Fruit fly (Drosophila melanogaster): ENCODE measurements around the gene CG7573.

CG7573 gene

DNA sequence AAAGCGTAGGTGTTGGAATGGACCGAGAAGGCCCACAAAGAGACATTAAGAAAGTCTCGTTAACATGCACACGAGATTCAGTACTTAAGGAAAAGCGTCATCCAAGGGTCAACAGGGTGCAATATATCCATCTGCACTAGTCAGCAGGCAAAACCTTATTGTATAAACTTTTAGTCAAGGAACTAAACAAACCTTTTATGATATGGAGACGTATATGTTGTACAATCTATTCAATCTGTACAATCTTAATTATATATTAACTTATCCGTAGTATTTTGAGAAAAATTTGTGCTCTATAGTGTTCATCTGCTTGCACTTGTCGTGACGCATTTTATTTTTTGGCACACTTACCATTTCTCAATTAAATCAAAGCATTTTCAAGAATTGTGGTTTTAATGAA is 40.2 kb downstream of the CG7573 start:
- no peak for TF ChIP-seq Pif1A (GFP tag; optimal IDR thresholded peaks at IDR 0.05)
- no peak for TF ChIP-seq fd96Ca (GFP tag; IDR thresholded peaks at IDR 0.05)
- no peak for TF ChIP-seq CG8301 (tag; optimal IDR thresholded peaks at IDR 0.05)
- TF ChIP-seq CG34367 (tag; optimal IDR thresholded peaks at IDR 0.05) = peak; percentile 6
- TF ChIP-seq CG12605 (GFP tag; IDR thresholded peaks at IDR 0.05) = peak; percentile 66
- peak; percentile 18 for TF ChIP-seq Snoo (tag; optimal IDR thresholded peaks at IDR 0.05)
- no peak for TF ChIP-seq CG14655 (GFP tag; optimal IDR thresholded peaks at IDR 0.05)
- TF ChIP-seq CG10348 (GFP tag; IDR thresholded peaks at IDR 0.05) = no peak
- no peak for TF ChIP-seq CG17806 (tag; optimal IDR thresholded peaks at IDR 0.05)
- TF ChIP-seq gl (tag; optimal IDR thresholded peaks at IDR 0.05) = no peak
- TF ChIP-seq CG8159 (tag; optimal IDR thresholded peaks at IDR 0.05) = no peak
- peak; percentile 28; the same call in 1 of the 2 replicates for TF ChIP-seq CG32121 (GFP tag; IDR thresholded peaks at IDR 0.05)
- TF ChIP-seq CG13204 (GFP tag; optimal IDR thresholded peaks at IDR 0.05) = no peak
- TF ChIP-seq rn (GFP tag; IDR thresholded peaks at IDR 0.05) = no peak
- TF ChIP-seq CG4496 (GFP tag; IDR thresholded peaks at IDR 0.05) = peak; percentile 70; the same call in 2 of the 3 replicates
- no peak for TF ChIP-seq EcR (GFP tag; optimal IDR thresholded peaks at IDR 0.05)
- no peak for TF ChIP-seq D1 (tag; optimal IDR thresholded peaks at IDR 0.05)
- TF ChIP-seq CG9948 (tag; optimal IDR thresholded peaks at IDR 0.05) = no peak
- TF ChIP-seq CG15710 (tag; optimal IDR thresholded peaks at IDR 0.05) = no peak
- peak; percentile 3 for TF ChIP-seq Pif1B (GFP tag; optimal IDR thresholded peaks at IDR 0.05)
- 0 out of 2 replicates have a peak, but pooled peaks have one; percentile 16 for TF ChIP-seq Ets98B (GFP tag; IDR thresholded peaks at IDR 0.05)

DNA sequence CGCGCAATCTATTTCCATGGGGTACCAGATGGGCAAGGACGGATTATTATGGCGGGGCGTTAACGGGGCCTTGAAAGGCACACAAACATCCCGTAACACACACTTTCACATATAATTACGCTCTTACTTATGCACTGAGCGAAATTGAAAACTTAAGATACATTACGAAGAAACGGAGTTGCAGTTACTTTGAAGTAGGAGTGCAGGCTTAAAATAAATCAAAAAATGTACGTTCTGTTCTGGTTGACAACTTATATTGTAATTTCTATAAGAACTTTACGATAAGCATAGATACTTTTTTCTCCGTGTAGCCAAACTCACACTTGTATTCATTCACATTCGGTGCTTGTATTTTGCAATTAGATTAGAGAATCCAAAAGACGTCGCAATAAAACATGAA is 41.5 kb downstream of the CG7573 start:
- TF ChIP-seq CG8301 (tag; optimal IDR thresholded peaks at IDR 0.05) = peak; percentile 40
- TF ChIP-seq Pif1B (GFP tag; optimal IDR thresholded peaks at IDR 0.05) = peak; percentile 46
- TF ChIP-seq Ets98B (GFP tag; IDR thresholded peaks at IDR 0.05) = peak; percentile 39; the same call in 1 of the 2 replicates
- TF ChIP-seq CG17806 (tag; optimal IDR thresholded peaks at IDR 0.05) = peak; percentile 19
- TF ChIP-seq CG4496 (GFP tag; IDR thresholded peaks at IDR 0.05) = peak; percentile 71; the same call in 2 of the 3 replicates
- no peak for TF ChIP-seq CG13204 (GFP tag; optimal IDR thresholded peaks at IDR 0.05)
- TF ChIP-seq fd96Ca (GFP tag; IDR thresholded peaks at IDR 0.05) = peak; percentile 65; the same call in 2 of the 3 replicates
- peak; percentile 61; the same call in 1 of the 2 replicates for TF ChIP-seq CG32121 (GFP tag; IDR thresholded peaks at IDR 0.05)
- TF ChIP-seq CG10348 (GFP tag; IDR thresholded peaks at IDR 0.05) = no peak
- TF ChIP-seq CG34367 (tag; optimal IDR thresholded peaks at IDR 0.05) = no peak
- TF ChIP-seq Snoo (tag; optimal IDR thresholded peaks at IDR 0.05) = peak; percentile 68
- peak; percentile 26 for TF ChIP-seq CG8159 (tag; optimal IDR thresholded peaks at IDR 0.05)
- TF ChIP-seq CG14655 (GFP tag; optimal IDR thresholded peaks at IDR 0.05) = peak; percentile 63
- peak; percentile 62 for TF ChIP-seq Pif1A (GFP tag; optimal IDR thresholded peaks at IDR 0.05)

DNA sequence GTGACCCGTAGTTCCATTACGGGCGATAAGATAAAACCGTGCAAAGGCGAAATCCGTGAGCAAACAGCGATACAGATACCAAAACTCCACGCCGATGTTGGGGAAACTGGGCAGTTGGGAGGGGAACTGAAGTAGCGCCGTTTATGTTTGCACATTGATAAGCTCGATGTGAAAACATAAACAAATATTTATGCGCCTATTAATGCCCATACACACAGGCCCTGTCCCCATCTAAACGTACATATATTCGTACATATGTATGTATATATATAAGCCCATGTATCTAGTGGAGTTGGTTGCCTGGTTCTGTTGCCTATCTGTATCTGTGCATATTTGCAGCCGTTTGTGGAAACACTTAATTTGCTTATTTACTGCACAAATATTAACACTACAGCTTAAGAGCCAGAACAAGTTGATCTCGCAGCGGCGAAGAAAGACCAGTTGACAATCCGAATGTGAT is 42.8 kb downstream of the CG7573 start:
- peak; percentile 87 for TF ChIP-seq Pif1B (GFP tag; optimal IDR thresholded peaks at IDR 0.05)
- TF ChIP-seq Ets98B (GFP tag; IDR thresholded peaks at IDR 0.05) = 0 out of 2 replicates have a peak, but pooled peaks have one; percentile 35
- TF ChIP-seq CG13204 (GFP tag; optimal IDR thresholded peaks at IDR 0.05) = peak; percentile 73
- peak; percentile 68 for TF ChIP-seq CG15710 (tag; optimal IDR thresholded peaks at IDR 0.05)
- TF ChIP-seq CG34367 (tag; optimal IDR thresholded peaks at IDR 0.05) = peak; percentile 79
- TF ChIP-seq fd96Ca (GFP tag; IDR thresholded peaks at IDR 0.05) = peak; percentile 61; the same call in 2 of the 3 replicates
- TF ChIP-seq CG12605 (GFP tag; IDR thresholded peaks at IDR 0.05) = peak; percentile 53
- TF ChIP-seq CG14655 (GFP tag; optimal IDR thresholded peaks at IDR 0.05) = peak; percentile 75
- peak; percentile 65 for TF ChIP-seq CG17806 (tag; optimal IDR thresholded peaks at IDR 0.05)
- TF ChIP-seq Snoo (tag; optimal IDR thresholded peaks at IDR 0.05) = peak; percentile 74
- no peak for TF ChIP-seq D1 (tag; optimal IDR thresholded peaks at IDR 0.05)
- peak; percentile 77 for TF ChIP-seq CG8159 (tag; optimal IDR thresholded peaks at IDR 0.05)
- peak; percentile 85 for TF ChIP-seq gl (tag; optimal IDR thresholded peaks at IDR 0.05)
- peak; percentile 90 for TF ChIP-seq Pif1A (GFP tag; optimal IDR thresholded peaks at IDR 0.05)
- peak; percentile 48 for TF ChIP-seq CG8301 (tag; optimal IDR thresholded peaks at IDR 0.05)
- TF ChIP-seq CG10348 (GFP tag; IDR thresholded peaks at IDR 0.05) = no peak
- no peak for TF ChIP-seq CG4496 (GFP tag; IDR thresholded peaks at IDR 0.05)
- no peak for TF ChIP-seq rn (GFP tag; IDR thresholded peaks at IDR 0.05)
- TF ChIP-seq CG9948 (tag; optimal IDR thresholded peaks at IDR 0.05) = peak; percentile 48
- TF ChIP-seq EcR (GFP tag; optimal IDR thresholded peaks at IDR 0.05) = peak; percentile 53
- TF ChIP-seq CG32121 (GFP tag; IDR thresholded peaks at IDR 0.05) = 0 out of 2 replicates have a peak, but pooled peaks have one; percentile 55

DNA sequence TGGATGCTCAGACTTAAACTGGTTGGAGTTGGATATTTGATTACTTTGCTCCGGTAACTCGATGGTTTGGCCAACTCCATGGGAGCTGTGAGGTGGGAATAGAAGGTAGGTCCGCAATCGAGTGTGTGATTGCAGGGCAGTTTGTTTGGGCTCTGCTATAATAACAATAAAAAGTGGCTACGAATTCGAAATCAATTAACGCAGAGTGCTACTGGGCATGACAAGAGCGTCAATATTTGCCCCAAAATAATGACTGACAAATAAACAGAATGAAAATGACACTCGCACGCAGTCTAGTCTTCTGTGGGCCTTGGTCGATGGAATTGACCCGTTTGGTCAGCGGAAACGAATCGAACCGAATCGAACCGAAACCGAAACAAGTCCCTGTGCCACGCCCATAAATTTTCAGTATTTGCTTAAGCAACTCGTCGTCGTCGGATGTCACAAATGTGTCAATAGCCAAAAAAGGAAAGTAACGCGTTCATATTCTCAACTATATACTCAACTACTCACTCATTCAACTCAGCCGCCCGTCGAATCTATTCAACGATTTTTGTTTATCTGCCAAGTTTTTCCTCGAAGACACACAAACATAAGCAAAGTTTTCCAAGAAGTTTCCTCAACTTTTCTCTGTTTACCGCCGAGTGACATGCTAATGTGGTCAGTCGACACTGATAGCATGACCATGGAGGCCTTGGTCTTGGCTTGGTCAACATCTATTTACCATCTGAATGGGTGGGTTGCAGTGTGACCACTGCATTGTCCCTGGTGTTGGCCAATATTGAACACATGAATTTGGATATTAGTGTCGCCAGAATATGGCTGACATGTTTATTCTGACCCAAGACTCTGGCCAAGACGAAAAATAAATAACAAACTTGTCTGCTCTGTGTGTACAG is 44.1 kb downstream of the CG7573 start:
- TF ChIP-seq CG10348 (GFP tag; IDR thresholded peaks at IDR 0.05) (no peak), Ets98B (GFP tag; IDR thresholded peaks at IDR 0.05) (no peak), CG32121 (GFP tag; IDR thresholded peaks at IDR 0.05) (no peak), CG4496 (GFP tag; IDR thresholded peaks at IDR 0.05) (no peak), CG12605 (GFP tag; IDR thresholded peaks at IDR 0.05) (no peak), CG17806 (tag; optimal IDR thresholded peaks at IDR 0.05) (no peak), fd96Ca (GFP tag; IDR thresholded peaks at IDR 0.05) (no peak), CG15710 (tag; optimal IDR thresholded peaks at IDR 0.05) (no peak), CG9948 (tag; optimal IDR thresholded peaks at IDR 0.05) (no peak), rn (GFP tag; IDR thresholded peaks at IDR 0.05) (no peak)

DNA sequence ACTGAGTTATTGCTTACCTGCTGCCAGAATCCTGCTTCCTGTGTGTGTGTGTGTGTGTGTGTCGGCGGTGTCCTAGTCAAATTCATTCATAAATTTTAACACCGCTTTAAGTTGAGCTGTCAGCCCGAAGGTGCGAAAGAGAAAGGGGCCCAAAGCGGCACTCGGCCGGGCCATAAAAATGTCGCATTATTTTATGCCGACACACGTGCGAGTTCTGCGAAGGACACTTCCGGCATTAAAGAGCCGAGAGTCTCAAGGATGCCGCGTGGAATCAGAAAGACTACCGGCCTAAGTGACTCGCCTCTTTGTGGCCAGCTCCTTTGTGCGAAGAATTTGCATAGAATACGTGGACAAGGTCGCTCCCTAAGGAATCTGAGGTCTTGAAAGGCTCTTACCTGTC is 45.5 kb downstream of the CG7573 start:
- TF ChIP-seq Pif1A (GFP tag; optimal IDR thresholded peaks at IDR 0.05) (no peak), CG4496 (GFP tag; IDR thresholded peaks at IDR 0.05) (0 out of 3 replicates have a peak, but pooled peaks have one; percentile 30)
